Fruit fly (Drosophila melanogaster) whole organism: ENCODE data around the gene scramb1.

ENCODE experiments used
- psq ChIP-seq: fragments of >200 bp; optimal IDR thresholded peaks from 2 replicates; lab custom pipeline; 2017
- usp ChIP-seq: fragments of >200 bp; optimal IDR thresholded peaks from 2 replicates; lab custom pipeline; 2017; ENCODE audit warnings: missing biosample characterization, missing genetic modification characterization, mixed read lengths

DNA sequence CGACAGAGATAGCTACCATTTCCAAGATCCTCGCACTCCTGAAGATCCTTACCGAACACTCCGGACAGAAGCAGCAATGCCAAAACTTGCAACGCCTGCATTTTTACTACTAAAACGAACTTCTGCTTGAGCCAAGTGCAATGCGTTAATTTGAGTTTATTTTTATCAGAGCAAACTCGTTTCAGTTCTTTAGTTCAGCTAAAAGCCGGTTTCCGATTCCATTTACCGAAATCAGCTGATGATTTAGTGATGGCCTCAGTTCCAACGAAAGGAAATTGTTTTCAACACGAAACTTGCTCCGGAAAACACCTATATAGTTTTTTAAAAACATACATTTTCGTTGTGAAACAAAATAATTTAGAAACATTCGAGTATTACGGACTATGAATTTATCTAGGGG, 5.0 kb downstream of the scramb1 start, which contains the start of gene CG32055:
- TF ChIP-seq psq (no peak), usp (GFP tag; lab: Kevin White, UChicago) (no peak)
